Fruit fly (Drosophila melanogaster) whole organism, embryonic: Measurements from ENCODE around the gene CG10470.

Experiments used
- ATbp ChIP-seq: fragments of 200-800 bp; sonication (Bioruptor generic); optimal IDR thresholded peaks from 2 replicates; lab custom pipeline; 2017; ENCODE audit warnings: missing biosample characterization, mild to moderate bottlenecking, missing genetic modification characterization, missing genetic modification reagents
- Ada2b ChIP-seq: fragments of 200-800 bp; sonication (Bioruptor generic); IDR thresholded peaks from 2 replicates; pipeline ENCODE4 v1.3.6; 2022; ENCODE audit warnings: missing biosample characterization, missing genetic modification characterization
- Bdp1 ChIP-seq: fragments of 200-800 bp; sonication (Bioruptor generic); optimal IDR thresholded peaks from 3 replicates; lab custom pipeline; 2016; ENCODE audit warnings: missing biosample characterization, missing genetic modification characterization
- CG10267 ChIP-seq: fragments of 200-800 bp; sonication (Bioruptor generic); optimal IDR thresholded peaks from 2 replicates; lab custom pipeline; 2018; ENCODE audit warnings: missing biosample characterization, mild to moderate bottlenecking, missing genetic modification characterization, moderate library complexity
- CG11456 ChIP-seq: fragments of 200-800 bp; sonication (Bioruptor generic); IDR thresholded peaks from 3 replicates; pipeline ENCODE4 v1.3.6; 2022; ENCODE audit warnings: missing biosample characterization, missing genetic modification characterization
- CG15514 ChIP-seq: fragments of 200-800 bp; sonication (Bioruptor generic); optimal IDR thresholded peaks from 3 replicates; lab custom pipeline; 2017; ENCODE audit warnings: missing biosample characterization, missing genetic modification characterization, mild to moderate bottlenecking, moderate library complexity, missing genetic modification reagents
- CG17829 ChIP-seq: fragments of 200-800 bp; optimal IDR thresholded peaks from 2 replicates; lab custom pipeline; 2019; ENCODE audit warnings: missing biosample characterization, mild to moderate bottlenecking, missing genetic modification characterization, moderate library complexity
- CG18262 ChIP-seq: fragments of 200-800 bp; optimal IDR thresholded peaks from 3 replicates; lab custom pipeline; 2019; ENCODE audit warnings: missing biosample characterization, mild to moderate bottlenecking, missing genetic modification characterization, moderate library complexity
- CG31224 ChIP-seq: fragments of 200-800 bp; sonication (Bioruptor generic); IDR thresholded peaks from 2 replicates; pipeline ENCODE4 v1.3.6; 2022; ENCODE audit warnings: missing biosample characterization, missing genetic modification characterization
- CG34224 ChIP-seq: fragments of 200-800 bp; sonication (Bioruptor generic); IDR thresholded peaks from 3 replicates; pipeline ENCODE4 v1.3.6; 2022; ENCODE audit warnings: missing biosample characterization, missing genetic modification characterization; ENCODE audit not compliant: partially characterized antibody
- CG3847 ChIP-seq: fragments of 200-800 bp; sonication (Bioruptor generic); IDR thresholded peaks from 2 replicates; pipeline ENCODE4 v1.3.6; 2022; ENCODE audit warnings: missing biosample characterization, missing genetic modification characterization
- CG4360 ChIP-seq: fragments of 200-800 bp; sonication (Bioruptor generic); IDR thresholded peaks from 2 replicates; pipeline ENCODE4 v1.3.6; 2022; ENCODE audit warnings: missing biosample characterization, missing genetic modification characterization
- CG6854 ChIP-seq: fragments of 200-800 bp; sonication (Bioruptor generic); optimal IDR thresholded peaks from 3 replicates; lab custom pipeline; 2017; ENCODE audit warnings: missing biosample characterization, mild to moderate bottlenecking, missing genetic modification characterization
- CG9215 ChIP-seq: fragments of 200-800 bp; sonication (Bioruptor generic); IDR thresholded peaks from 2 replicates; pipeline ENCODE4 v1.3.6; 2022; ENCODE audit warnings: missing biosample characterization, missing genetic modification characterization
- CG9876 ChIP-seq: fragments of 200-800 bp; sonication (Bioruptor generic); optimal IDR thresholded peaks from 2 replicates; lab custom pipeline; 2016; ENCODE audit warnings: missing biosample characterization, missing genetic modification characterization
- D ChIP-seq, 2 experiments: fragments of 200-800 bp in 1 of 2; fragments of >200 bp in 1 of 2; sonication (Bioruptor generic) in 1 of 2; optimal IDR thresholded peaks; 2 replicates in 1 of 2; 3 replicates in 1 of 2; lab custom pipeline; 2017; ENCODE audit warnings: mild to moderate bottlenecking in 1 of 2, missing biosample characterization in 1 of 2, missing genetic modification characterization in 1 of 2, missing genetic modification reagents in 1 of 2
- GATAe ChIP-seq: fragments of 200-800 bp; sonication (Bioruptor generic); conservative IDR thresholded peaks from 2 replicates; pipeline ENCODE4 v1.3.6; 2022; ENCODE audit warnings: missing biosample characterization, missing genetic modification characterization
- Hr3 ChIP-seq: fragments of 200-800 bp; sonication (Bioruptor generic); optimal IDR thresholded peaks from 3 replicates; lab custom pipeline; 2016; ENCODE audit warnings: missing biosample characterization, missing genetic modification characterization
- Kr ChIP-seq: fragments of 200-800 bp; sonication (Bioruptor generic); optimal IDR thresholded peaks from 2 replicates; lab custom pipeline; 2017; ENCODE audit warnings: missing biosample characterization, mild to moderate bottlenecking, missing genetic modification characterization
- MTF-1 ChIP-seq: fragments of 200-800 bp; sonication (Bioruptor generic); optimal IDR thresholded peaks from 2 replicates; lab custom pipeline; 2018; ENCODE audit warnings: missing biosample characterization, mild to moderate bottlenecking, missing genetic modification characterization, borderline replicate concordance
- Opbp ChIP-seq: fragments of 200-800 bp; sonication (Bioruptor generic); IDR thresholded peaks from 3 replicates; pipeline ENCODE4 v1.3.6; 2022; ENCODE audit warnings: missing biosample characterization, missing genetic modification characterization; ENCODE audit not compliant: partially characterized antibody
- Poxn ChIP-seq: fragments of 200-800 bp; sonication (Bioruptor generic); IDR thresholded peaks from 2 replicates; pipeline ENCODE4 v1.3.6; 2022; ENCODE audit warnings: missing biosample characterization, missing genetic modification characterization
- Sin3A ChIP-seq: fragments of >200 bp; optimal IDR thresholded peaks from 2 replicates; lab custom pipeline; 2018
- Sox102F ChIP-seq: fragments of 200-800 bp; sonication (Bioruptor generic); optimal IDR thresholded peaks from 2 replicates; lab custom pipeline; 2018; ENCODE audit warnings: missing biosample characterization, mild to moderate bottlenecking, missing genetic modification characterization, moderate library complexity
- bigmax ChIP-seq: fragments of 200-800 bp; sonication (Bioruptor generic); optimal IDR thresholded peaks from 2 replicates; lab custom pipeline; 2018; ENCODE audit warnings: missing biosample characterization, mild to moderate bottlenecking, missing genetic modification characterization
- bowl ChIP-seq: fragments of 200-800 bp; sonication (Bioruptor generic); IDR thresholded peaks from 2 replicates; pipeline ENCODE4 v1.3.6; 2022; ENCODE audit warnings: missing biosample characterization, missing genetic modification characterization
- dati ChIP-seq: fragments of 200-800 bp; sonication (Bioruptor generic); IDR thresholded peaks from 2 replicates; pipeline ENCODE4 v1.3.6; 2022; ENCODE audit warnings: missing biosample characterization, missing genetic modification characterization
- fd3F ChIP-seq: fragments of 200-800 bp; sonication (Bioruptor generic); optimal IDR thresholded peaks from 2 replicates; lab custom pipeline; 2018; ENCODE audit warnings: missing biosample characterization, mild to moderate bottlenecking, missing genetic modification characterization, moderate library complexity
- gfzf ChIP-seq: fragments of 200-800 bp; sonication (Bioruptor generic); optimal IDR thresholded peaks from 2 replicates; lab custom pipeline; 2016; ENCODE audit warnings: missing biosample characterization, mild to moderate bottlenecking, missing genetic modification characterization, moderate library complexity
- grn ChIP-seq: fragments of 200-800 bp; sonication (Bioruptor generic); optimal IDR thresholded peaks from 3 replicates; lab custom pipeline; 2017; ENCODE audit warnings: missing biosample characterization, missing genetic modification characterization
- gsb ChIP-seq: fragments of 200-800 bp; sonication (Bioruptor generic); IDR thresholded peaks from 2 replicates; pipeline ENCODE4 v1.3.6; 2022; ENCODE audit warnings: missing biosample characterization, missing genetic modification characterization
- hbn ChIP-seq: fragments of 200-800 bp; sonication (Bioruptor generic); IDR thresholded peaks from 2 replicates; pipeline ENCODE4 v1.3.6; 2022; ENCODE audit warnings: missing biosample characterization, missing genetic modification characterization; ENCODE audit not compliant: partially characterized antibody
- onecut ChIP-seq: fragments of 200-800 bp; sonication (Bioruptor generic); IDR thresholded peaks from 2 replicates; pipeline ENCODE4 v1.3.6; 2022; ENCODE audit warnings: missing biosample characterization, missing genetic modification characterization
- org-1 ChIP-seq: fragments of 200-800 bp; sonication (Bioruptor generic); optimal IDR thresholded peaks from 2 replicates; lab custom pipeline; 2017; ENCODE audit warnings: missing biosample characterization, missing genetic modification characterization
- pita ChIP-seq: fragments of 200-800 bp; sonication (Bioruptor generic); optimal IDR thresholded peaks from 2 replicates; lab custom pipeline; 2017; ENCODE audit warnings: missing biosample characterization, mild to moderate bottlenecking, missing genetic modification characterization
- rib ChIP-seq: fragments of 200-800 bp; sonication (Bioruptor generic); IDR thresholded peaks from 2 replicates; pipeline ENCODE4 v1.3.6; 2022; ENCODE audit warnings: missing biosample characterization, missing genetic modification characterization
- salm ChIP-seq: fragments of 200-800 bp; sonication (Bioruptor generic); optimal IDR thresholded peaks from 2 replicates; lab custom pipeline; 2018; ENCODE audit warnings: missing biosample characterization, mild to moderate bottlenecking, missing genetic modification characterization
- sima ChIP-seq: fragments of 200-800 bp; sonication (Bioruptor generic); optimal IDR thresholded peaks from 2 replicates; lab custom pipeline; 2016; ENCODE audit warnings: missing biosample characterization, missing genetic modification characterization
- sna ChIP-seq: fragments of 200-800 bp; sonication (Bioruptor generic); IDR thresholded peaks from 2 replicates; pipeline ENCODE4 v1.3.6; 2022; ENCODE audit warnings: missing biosample characterization, missing genetic modification characterization; ENCODE audit not compliant: partially characterized antibody
- sob ChIP-seq: fragments of 200-800 bp; sonication (Bioruptor generic); IDR thresholded peaks from 2 replicates; pipeline ENCODE4 v1.3.6; 2022; ENCODE audit warnings: missing biosample characterization, missing genetic modification characterization
- stc ChIP-seq: fragments of 200-800 bp; sonication (Bioruptor generic); IDR thresholded peaks from 2 replicates; pipeline ENCODE4 v1.3.6; 2022; ENCODE audit warnings: missing biosample characterization, missing genetic modification characterization
- tna ChIP-seq: fragments of 200-800 bp; sonication (Bioruptor generic); IDR thresholded peaks from 2 replicates; pipeline ENCODE4 v1.3.6; 2022; ENCODE audit warnings: missing biosample characterization, missing genetic modification characterization; ENCODE audit not compliant: partially characterized antibody

The CG10470 gene

dm6 chr2L:19011895-19012645 is 36.8 kb upstream of the CG10470 start (continued):
- TF ChIP-seq D (optimal IDR thresholded peaks at IDR 0.05; lab: Kevin White, UChicago): no peak
- TF ChIP-seq D (GFP tag; optimal IDR thresholded peaks at IDR 0.05; lab: Kevin White, UChicago): peak; percentile 70
- TF ChIP-seq rib (GFP tag; lab: Robert Waterston, UW): no peak
- TF ChIP-seq sna: no peak
- TF ChIP-seq onecut (GFP tag; lab: Robert Waterston, UW): peak; percentile 59
- no peak for TF ChIP-seq hbn
- TF ChIP-seq dati (GFP tag; lab: Robert Waterston, UW): peak; percentile 43; the same call in 1 of the 2 replicates
- TF ChIP-seq salm (tag; lab: Kevin White, UChicago): peak; percentile 51
- peak; percentile 78 for TF ChIP-seq stc
- TF ChIP-seq CG9876 (GFP tag; lab: Kevin White, UChicago): peak; percentile 62
- TF ChIP-seq sima (GFP tag; lab: Kevin White, UChicago): no peak
- TF ChIP-seq CG17829 (tag; lab: Kevin White, UChicago): peak; percentile 67
- TF ChIP-seq CG15514 (GFP tag; lab: Kevin White, UChicago): peak; percentile 63
- 0 out of 2 replicates have a peak, but pooled peaks have one; percentile 15 for TF ChIP-seq GATAe (GFP tag; lab: Robert Waterston, UW)
- peak; percentile 75 for TF ChIP-seq CG3847 (GFP tag; lab: Robert Waterston, UW)
- TF ChIP-seq Sox102F (GFP tag; lab: Kevin White, UChicago): peak; percentile 81
- peak; percentile 78 for TF ChIP-seq ATbp
- TF ChIP-seq Bdp1 (GFP tag; lab: Kevin White, UChicago): peak; percentile 78
- TF ChIP-seq Ada2b (GFP tag; lab: Robert Waterston, UW): peak; percentile 83
- TF ChIP-seq CG9215 (GFP tag; lab: Robert Waterston, UW): peak; percentile 78
- peak; percentile 18 for TF ChIP-seq CG6854 (GFP tag; lab: Kevin White, UChicago)
- TF ChIP-seq tna (GFP tag; lab: Robert Waterston, UW): no peak
- TF ChIP-seq bowl (GFP tag; lab: Robert Waterston, UW): peak; percentile 63; the same call in 1 of the 2 replicates
- no peak for TF ChIP-seq Opbp (GFP tag; lab: Robert Waterston, UW)
- peak; percentile 70 for TF ChIP-seq CG31224 (GFP tag; lab: Robert Waterston, UW)
- TF ChIP-seq pita (GFP tag; lab: Kevin White, UChicago): no peak
- peak; percentile 85 for TF ChIP-seq CG11456 (GFP tag; lab: Robert Waterston, UW)
- peak; percentile 33 for TF ChIP-seq MTF-1 (GFP tag; lab: Kevin White, UChicago)
- TF ChIP-seq CG10267 (tag; lab: Kevin White, UChicago): peak; percentile 58
- TF ChIP-seq Kr: no peak
- TF ChIP-seq org-1 (GFP tag; lab: Kevin White, UChicago): peak; percentile 87
- TF ChIP-seq sob (GFP tag; lab: Robert Waterston, UW): peak; percentile 91
- peak; percentile 79 for TF ChIP-seq fd3F (GFP tag; lab: Kevin White, UChicago)
- TF ChIP-seq Poxn (GFP tag; lab: Robert Waterston, UW): peak; percentile 66; the same call in 1 of the 2 replicates
- no peak for TF ChIP-seq Sin3A (lab: Kevin White, UChicago)
- peak; percentile 36; the same call in 1 of the 2 replicates for TF ChIP-seq CG4360
- TF ChIP-seq gsb: peak; percentile 67
- peak; percentile 75 for TF ChIP-seq CG18262 (tag; lab: Kevin White, UChicago)
- no peak for TF ChIP-seq bigmax (GFP tag; lab: Kevin White, UChicago)
- no peak for TF ChIP-seq gfzf (GFP tag; lab: Kevin White, UChicago)
- TF ChIP-seq Hr3 (GFP tag; lab: Kevin White, UChicago): peak; percentile 77
- no peak for TF ChIP-seq CG34224 (GFP tag; lab: Robert Waterston, UW)
- TF ChIP-seq grn (GFP tag; lab: Kevin White, UChicago): peak; percentile 7
